Worm (Caenorhabditis elegans) whole organism, early embryonic: ENCODE measurements around the gene mig-21.

Source experiments
- B0310.2 ChIP-seq: sonication (generic microtip); optimal IDR thresholded peaks from 2 replicates; lab custom pipeline; 2016; ENCODE audit warnings: mild to moderate bottlenecking, missing genetic modification characterization, missing compliant biosample characterization
- F13C5.2 ChIP-seq: sonication (generic microtip); optimal IDR thresholded peaks from 2 replicates; lab custom pipeline; 2017; ENCODE audit warnings: mild to moderate bottlenecking, missing genetic modification characterization, inconsistent platforms, missing compliant biosample characterization
- aly-1 ChIP-seq: sonication (generic microtip); optimal IDR thresholded peaks from 2 replicates; lab custom pipeline; 2016; ENCODE audit warnings: missing genetic modification characterization, missing compliant biosample characterization
- ama-1 ChIP-seq: fragments of 150-350 bp; optimal IDR thresholded peaks from 2 replicates; lab custom pipeline; 2014
- ceh-13 ChIP-seq: fragments of 200-800 bp; sonication (Bioruptor generic); optimal IDR thresholded peaks from 2 replicates; lab custom pipeline; 2018; ENCODE audit warnings: mild to moderate bottlenecking, missing genetic modification characterization, missing compliant biosample characterization
- ceh-36 ChIP-seq: sonication (generic microtip); optimal IDR thresholded peaks from 2 replicates; lab custom pipeline; 2016; ENCODE audit warnings: missing genetic modification characterization, inconsistent platforms, missing compliant biosample characterization
- ets-7 ChIP-seq: sonication (generic microtip); optimal IDR thresholded peaks from 2 replicates; lab custom pipeline; 2016; ENCODE audit warnings: missing genotype, missing genetic modification characterization, missing compliant biosample characterization
- flt-1 ChIP-seq: fragments of 200-800 bp; sonication (Bioruptor generic); IDR thresholded peaks from 2 replicates; pipeline ENCODE4 v1.3.6; 2022; ENCODE audit warnings: missing genetic modification characterization, missing compliant biosample characterization
- hmbx-1 ChIP-seq: sonication (generic microtip); optimal IDR thresholded peaks from 2 replicates; lab custom pipeline; 2016; ENCODE audit warnings: mild to moderate bottlenecking, missing genetic modification characterization, missing compliant biosample characterization
- hmg-4 ChIP-seq: fragments of 200-800 bp; sonication (Bioruptor generic); optimal IDR thresholded peaks from 2 replicates; lab custom pipeline; 2018; ENCODE audit warnings: mild to moderate bottlenecking, missing genetic modification characterization, missing compliant biosample characterization
- hnd-1 ChIP-seq: sonication (generic microtip); optimal IDR thresholded peaks from 2 replicates; lab custom pipeline; 2016; ENCODE audit warnings: missing genetic modification characterization, missing compliant biosample characterization
- pes-1 ChIP-seq: fragments of 200-800 bp; sonication (Bioruptor generic); IDR thresholded peaks from 2 replicates; pipeline ENCODE4 v1.3.6; 2022; ENCODE audit warnings: missing genetic modification reagents, missing genetic modification characterization, missing compliant biosample characterization
- scrt-1 ChIP-seq: fragments of 200-800 bp; sonication (Bioruptor generic); IDR thresholded peaks from 2 replicates; pipeline ENCODE4 v1.3.6; 2022; ENCODE audit warnings: missing genetic modification characterization, missing compliant biosample characterization
- sea-1 ChIP-seq: fragments of 200-800 bp; sonication (Bioruptor generic); conservative IDR thresholded peaks from 2 replicates; pipeline ENCODE4 v1.3.6; 2022; ENCODE audit warnings: missing genetic modification characterization, missing compliant biosample characterization
- tbx-37 ChIP-seq: fragments of 200-800 bp; sonication (Bioruptor generic); conservative IDR thresholded peaks from 2 replicates; pipeline ENCODE4 v1.3.6; 2022; ENCODE audit warnings: missing genetic modification reagents, missing genetic modification characterization, missing compliant biosample characterization
- tra-4 ChIP-seq: sonication (generic microtip); optimal IDR thresholded peaks from 2 replicates; lab custom pipeline; 2017; ENCODE audit warnings: missing genetic modification characterization, missing compliant biosample characterization

The mig-21 gene

ce11 chrIII:5833376-5833775, 44.8 kb downstream of the mig-21 start, which contains the start of the genes R12B2.13 and mdt-15:
Gene R12B2.13 (minus strand): TSS chrIII:5833476.
Gene mdt-15 (minus strand): TSS chrIII:5833751.
- no peak for TF ChIP-seq hmg-4 (GFP tag; lab: Kevin White, UChicago)
- TF ChIP-seq scrt-1 (GFP tag; lab: Robert Waterston, UW), result no peak
- TF ChIP-seq pes-1 (GFP tag; lab: Robert Waterston, UW), result no peak
- no peak for TF ChIP-seq ceh-13
- no peak for TF ChIP-seq tbx-37 (GFP tag; lab: Robert Waterston, UW)
- no peak for TF ChIP-seq B0310.2
- TF ChIP-seq flt-1 (GFP tag; lab: Robert Waterston, UW), result no peak
- no peak for TF ChIP-seq aly-1 (tag; lab: Kevin White, UChicago)
- TF ChIP-seq ets-7 (tag; lab: Kevin White, UChicago), result no peak
- no peak for TF ChIP-seq ama-1 (lab: Kevin White, UChicago)
- TF ChIP-seq F13C5.2, result no peak
- no peak for TF ChIP-seq ceh-36 (tag; lab: Kevin White, UChicago)
- no peak for TF ChIP-seq hmbx-1 (tag; lab: Kevin White, UChicago)
- no peak for TF ChIP-seq tra-4 (tag; lab: Kevin White, UChicago)
- TF ChIP-seq hnd-1 (tag; lab: Kevin White, UChicago), result no peak

ce11 chrIII:5832442-5832841, 45.7 kb downstream of the mig-21 start:
- TF ChIP-seq pes-1 (GFP tag; lab: Robert Waterston, UW) (no peak), hmbx-1 (tag; lab: Kevin White, UChicago) (no peak), ama-1 (lab: Kevin White, UChicago) (no peak), aly-1 (tag; lab: Kevin White, UChicago) (no peak), sea-1 (GFP tag; lab: Robert Waterston, UW) (no peak), scrt-1 (GFP tag; lab: Robert Waterston, UW) (no peak), flt-1 (GFP tag; lab: Robert Waterston, UW) (no peak)

ce11 chrIII:5828065-5828464, 50.1 kb downstream of the mig-21 start:
- TF ChIP-seq ceh-36 (tag; lab: Kevin White, UChicago), result no peak
- no peak for TF ChIP-seq B0310.2
- no peak for TF ChIP-seq ets-7 (tag; lab: Kevin White, UChicago)
- no peak for TF ChIP-seq flt-1 (GFP tag; lab: Robert Waterston, UW)
